Fruit fly (Drosophila melanogaster) whole organism, embryonic: ENCODE data around the gene dwg.
A peak's percentile ranks its signal among the peaks of the same experiment; 100 is the strongest.

Experiments
- Atf6 ChIP-seq: fragments of 200-800 bp; sonication (Bioruptor generic); IDR thresholded peaks from 2 replicates; pipeline ENCODE4 v1.3.6; 2022; ENCODE audit warnings: missing biosample characterization, missing genetic modification characterization
- CG10267 ChIP-seq: fragments of 200-800 bp; sonication (Bioruptor generic); optimal IDR thresholded peaks from 2 replicates; lab custom pipeline; 2018; ENCODE audit warnings: missing biosample characterization, mild to moderate bottlenecking, missing genetic modification characterization, moderate library complexity
- CG11504 ChIP-seq: fragments of 200-800 bp; sonication (Bioruptor generic); optimal IDR thresholded peaks from 3 replicates; lab custom pipeline; 2019; ENCODE audit warnings: missing biosample characterization, mild to moderate bottlenecking, missing genetic modification characterization, moderate library complexity
- CG14441 ChIP-seq: fragments of 200-800 bp; sonication (Bioruptor generic); IDR thresholded peaks from 2 replicates; pipeline ENCODE4 v1.3.6; 2022; ENCODE audit warnings: missing biosample characterization, missing genetic modification characterization
- CG1603 ChIP-seq: fragments of 200-800 bp; sonication (Bioruptor generic); optimal IDR thresholded peaks from 2 replicates; lab custom pipeline; 2019; ENCODE audit warnings: missing biosample characterization, mild to moderate bottlenecking, missing genetic modification characterization, moderate library complexity
- CG1832 ChIP-seq: fragments of 200-800 bp; sonication (Bioruptor generic); optimal IDR thresholded peaks from 2 replicates; lab custom pipeline; 2017; ENCODE audit warnings: missing biosample characterization, mild to moderate bottlenecking, missing genetic modification characterization, inconsistent platforms
- CG18599 ChIP-seq: fragments of 200-800 bp; sonication (Bioruptor generic); optimal IDR thresholded peaks from 3 replicates; lab custom pipeline; 2017; ENCODE audit warnings: missing biosample characterization, missing genetic modification characterization, mild to moderate bottlenecking, moderate library complexity, missing genetic modification reagents
- CG2120 ChIP-seq: fragments of 200-800 bp; sonication (Bioruptor generic); optimal IDR thresholded peaks from 3 replicates; lab custom pipeline; 2016; ENCODE audit warnings: missing biosample characterization, missing genetic modification characterization
- CG2678 ChIP-seq: fragments of 200-800 bp; sonication (Bioruptor generic); optimal IDR thresholded peaks from 3 replicates; lab custom pipeline; 2019; ENCODE audit warnings: missing biosample characterization, mild to moderate bottlenecking, missing genetic modification characterization, moderate library complexity
- CG6654 ChIP-seq: fragments of 200-800 bp; sonication (Bioruptor generic); optimal IDR thresholded peaks from 2 replicates; lab custom pipeline; 2017; ENCODE audit warnings: missing biosample characterization, mild to moderate bottlenecking, missing genetic modification characterization
- CG6689 ChIP-seq: fragments of 200-800 bp; sonication (Bioruptor generic); IDR thresholded peaks from 2 replicates; pipeline ENCODE4 v1.3.6; 2022; ENCODE audit warnings: missing biosample characterization, missing genetic modification characterization
- CG6791 ChIP-seq: fragments of 200-800 bp; sonication (Bioruptor generic); IDR thresholded peaks from 3 replicates; pipeline ENCODE4 v1.3.6; 2022; ENCODE audit warnings: missing biosample characterization, missing genetic modification characterization; ENCODE audit not compliant: partially characterized antibody
- CG7839 ChIP-seq: fragments of 200-800 bp; sonication (Bioruptor generic); optimal IDR thresholded peaks from 3 replicates; lab custom pipeline; 2018; ENCODE audit warnings: missing biosample characterization, mild to moderate bottlenecking, missing genetic modification characterization, moderate library complexity
- D19A ChIP-seq: fragments of 200-800 bp; optimal IDR thresholded peaks from 3 replicates; lab custom pipeline; 2019; ENCODE audit warnings: missing biosample characterization, mild to moderate bottlenecking, missing genetic modification characterization, moderate library complexity
- Drgx ChIP-seq: fragments of 200-800 bp; sonication (Bioruptor generic); IDR thresholded peaks from 2 replicates; pipeline ENCODE4 v1.3.6; 2022; ENCODE audit warnings: missing biosample characterization, missing genetic modification characterization
- Ets65A ChIP-seq: fragments of 200-800 bp; sonication (Bioruptor generic); peaks from one replicate; lab custom pipeline; 2016; ENCODE audit warnings: missing biosample characterization, missing genetic modification characterization
- Hr51 ChIP-seq, 2 experiments: fragments of 200-800 bp; sonication (Bioruptor generic); optimal IDR thresholded peaks; 2 replicates in 1 of 2; 3 replicates in 1 of 2; lab custom pipeline; 2016 to 2018; ENCODE audit warnings: missing biosample characterization in 2 of 2, missing genetic modification characterization in 2 of 2, mild to moderate bottlenecking in 1 of 2, moderate library complexity in 1 of 2
- Mad ChIP-seq: fragments of 200-800 bp; sonication (Bioruptor generic); optimal IDR thresholded peaks from 2 replicates; lab custom pipeline; 2016; ENCODE audit warnings: missing biosample characterization, missing genetic modification characterization
- NC2α ChIP-seq: fragments of 200-800 bp; sonication (Bioruptor generic); optimal IDR thresholded peaks from 2 replicates; lab custom pipeline; 2016; ENCODE audit warnings: missing biosample characterization, missing genetic modification characterization
- Nf-YA ChIP-seq: fragments of 200-800 bp; sonication (Bioruptor generic); IDR thresholded peaks from 2 replicates; pipeline ENCODE4 v1.3.6; 2022; ENCODE audit warnings: missing biosample characterization, missing genetic modification characterization
- NfI ChIP-seq: fragments of 200-800 bp; sonication (Bioruptor generic); optimal IDR thresholded peaks from 3 replicates; lab custom pipeline; 2018; ENCODE audit warnings: missing biosample characterization, mild to moderate bottlenecking, missing genetic modification characterization, moderate library complexity
- Rx ChIP-seq: fragments of 200-800 bp; sonication (Bioruptor generic); IDR thresholded peaks from 2 replicates; pipeline ENCODE4 v1.3.6; 2022; ENCODE audit warnings: missing biosample characterization, missing genetic modification characterization
- Trl ChIP-seq, 3 experiments: fragments of >200 bp in 2 of 3; fragments of 200-800 bp in 1 of 3; sonication (Bioruptor generic) in 1 of 3; optimal IDR thresholded peaks; 2 replicates in 1 of 3; 3 replicates in 2 of 3; lab custom pipeline; 2016 to 2017; ENCODE audit warnings: missing biosample characterization in 1 of 3, missing genetic modification characterization in 1 of 3
- Xrp1 ChIP-seq: fragments of 200-800 bp; sonication (Bioruptor generic); IDR thresholded peaks from 2 replicates; pipeline ENCODE4 v1.3.6; 2022; ENCODE audit warnings: missing biosample characterization, missing genetic modification characterization
- abd-A ChIP-seq: fragments of 200-800 bp; sonication (Bioruptor generic); optimal IDR thresholded peaks from 3 replicates; lab custom pipeline; 2019; ENCODE audit warnings: missing biosample characterization, mild to moderate bottlenecking, missing genetic modification characterization, moderate library complexity
- ash1 ChIP-seq: fragments of 200-800 bp; sonication (Bioruptor generic); optimal IDR thresholded peaks from 2 replicates; lab custom pipeline; 2018; ENCODE audit warnings: missing biosample characterization, mild to moderate bottlenecking, missing genetic modification characterization
- bsh ChIP-seq, 2 experiments: fragments of 200-800 bp; sonication (Bioruptor generic); optimal IDR thresholded peaks; 2 replicates each; lab custom pipeline; 2017 to 2018; ENCODE audit warnings: mild to moderate bottlenecking in 2 of 2, missing biosample characterization in 2 of 2, missing genetic modification characterization in 2 of 2, moderate library complexity in 1 of 2
- gem ChIP-seq: fragments of 200-800 bp; sonication (Bioruptor generic); optimal IDR thresholded peaks from 2 replicates; lab custom pipeline; 2019; ENCODE audit warnings: missing biosample characterization, mild to moderate bottlenecking, missing genetic modification characterization, moderate library complexity
- hbn ChIP-seq: fragments of 200-800 bp; sonication (Bioruptor generic); IDR thresholded peaks from 2 replicates; pipeline ENCODE4 v1.3.6; 2022; ENCODE audit warnings: missing biosample characterization, missing genetic modification characterization; ENCODE audit not compliant: partially characterized antibody
- ind ChIP-seq: fragments of 200-800 bp; sonication (Bioruptor generic); optimal IDR thresholded peaks from 3 replicates; lab custom pipeline; 2016; ENCODE audit warnings: missing biosample characterization, missing genetic modification characterization
- kah ChIP-seq: fragments of 200-800 bp; sonication (Bioruptor generic); optimal IDR thresholded peaks from 2 replicates; lab custom pipeline; 2018; ENCODE audit warnings: missing biosample characterization, mild to moderate bottlenecking, missing genetic modification characterization
- nom ChIP-seq: fragments of 200-800 bp; sonication (Bioruptor generic); optimal IDR thresholded peaks from 2 replicates; lab custom pipeline; 2017; ENCODE audit warnings: missing biosample characterization, missing genetic modification characterization, mild to moderate bottlenecking, moderate library complexity, missing genetic modification reagents
- p53 ChIP-seq: fragments of 200-800 bp; sonication (Bioruptor generic); optimal IDR thresholded peaks from 2 replicates; lab custom pipeline; 2016; ENCODE audit warnings: missing biosample characterization, missing genetic modification characterization
- row ChIP-seq: fragments of 200-800 bp; sonication (Bioruptor generic); IDR thresholded peaks from 3 replicates; pipeline ENCODE4 v1.3.6; 2022; ENCODE audit warnings: missing biosample characterization, missing genetic modification characterization
- sens ChIP-seq: fragments of 200-800 bp; sonication (Bioruptor generic); peaks from one replicate; lab custom pipeline; 2016; ENCODE audit warnings: missing biosample characterization, missing genetic modification characterization
- slbo ChIP-seq: fragments of 200-800 bp; sonication (Bioruptor generic); IDR thresholded peaks from 2 replicates; pipeline ENCODE4 v1.3.6; 2022; ENCODE audit warnings: missing biosample characterization, missing genetic modification characterization
- vfl ChIP-seq: fragments of 200-800 bp; sonication (Bioruptor generic); optimal IDR thresholded peaks from 2 replicates; lab custom pipeline; 2016; ENCODE audit warnings: missing biosample characterization, missing genetic modification characterization
- wdn ChIP-seq: fragments of 200-800 bp; sonication (Bioruptor generic); IDR thresholded peaks from 2 replicates; pipeline ENCODE4 v1.3.6; 2022; ENCODE audit warnings: missing biosample characterization, missing genetic modification characterization

The dwg gene

DNA sequence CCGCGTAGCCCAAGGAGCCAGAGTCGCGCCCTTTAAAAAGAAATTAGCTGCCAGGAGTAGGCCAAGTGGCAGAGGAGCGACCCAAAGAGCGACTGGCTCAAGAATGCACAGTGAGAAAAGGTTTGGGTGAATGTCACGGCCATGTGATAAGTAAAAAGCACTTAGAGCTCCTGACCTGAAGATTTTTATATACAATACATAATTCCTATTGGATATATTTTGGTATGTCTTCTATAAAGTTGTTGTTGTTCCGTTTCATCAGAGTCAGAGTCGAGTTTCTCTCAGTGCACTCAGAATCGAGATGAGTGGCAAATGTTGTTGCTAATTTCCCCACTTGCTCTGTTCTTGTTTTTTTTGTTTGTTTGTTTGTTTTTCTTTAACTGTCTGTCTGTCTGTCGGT lies 33.7 kb downstream of the dwg start:
- TF ChIP-seq CG6689 (GFP tag; lab: Robert Waterston, UW) (0 out of 2 replicates have a peak, but pooled peaks have one; percentile 24), gem (tag; lab: Kevin White, UChicago) (peak; percentile 10), Xrp1 (GFP tag; lab: Robert Waterston, UW) (0 out of 2 replicates have a peak, but pooled peaks have one; percentile 8), Drgx (GFP tag; lab: Robert Waterston, UW) (0 out of 2 replicates have a peak, but pooled peaks have one; percentile 18), Rx (GFP tag; lab: Robert Waterston, UW) (peak; percentile 19; the same call in 1 of the 2 replicates), CG2120 (peak; percentile 9), CG1603 (tag; lab: Kevin White, UChicago) (peak; percentile 3), ash1 (GFP tag; lab: Kevin White, UChicago) (no peak), Ets65A (GFP tag; lab: Kevin White, UChicago) (peak; percentile 75), Hr51 (GFP tag; optimal IDR thresholded peaks at IDR 0.05; lab: Kevin White, UChicago) (no peak), vfl (GFP tag; lab: Kevin White, UChicago) (no peak), CG11504 (tag; lab: Kevin White, UChicago) (peak; percentile 17), sens (peak; percentile 52), Atf6 (GFP tag; lab: Robert Waterston, UW) (0 out of 2 replicates have a peak, but pooled peaks have one; percentile 20), p53 (GFP tag; lab: Kevin White, UChicago) (no peak), hbn (GFP tag; lab: Robert Waterston, UW) (no peak), CG2678 (peak; percentile 22), NC2α (GFP tag; lab: Kevin White, UChicago) (no peak), CG14441 (GFP tag; lab: Robert Waterston, UW) (0 out of 2 replicates have a peak, but pooled peaks have one; percentile 12), CG18599 (GFP tag; lab: Kevin White, UChicago) (peak; percentile 41), abd-A (tag; lab: Kevin White, UChicago) (no peak), row (GFP tag; lab: Robert Waterston, UW) (peak; percentile 24; the same call in 1 of the 3 replicates), slbo (GFP tag; lab: Robert Waterston, UW) (peak; percentile 17; the same call in 1 of the 2 replicates), bsh (GFP tag; optimal IDR thresholded peaks at IDR 0.05; lab: Kevin White, UChicago) (peak in 1 of 2 experiments; percentile 19), CG7839 (tag; lab: Kevin White, UChicago) (peak; percentile 10)

DNA sequence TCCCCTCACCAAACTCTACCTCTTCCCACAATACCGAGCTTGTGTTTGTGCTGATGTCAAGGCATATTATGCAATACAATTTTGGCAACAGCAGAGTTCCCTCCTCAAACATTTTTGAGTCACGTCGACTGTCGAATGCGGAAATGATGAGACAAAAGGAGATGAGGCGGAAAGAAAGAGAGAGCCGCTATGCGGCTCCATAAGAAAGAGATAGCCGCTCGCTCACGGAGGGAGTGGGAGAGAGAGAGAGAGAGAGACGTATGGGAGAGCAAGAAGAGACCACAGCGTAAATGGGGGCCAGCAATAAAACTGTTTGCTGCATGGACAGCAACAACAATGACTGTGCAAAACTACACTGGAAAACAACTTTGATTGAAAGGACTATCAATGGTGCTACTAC lies 37.9 kb downstream of the dwg start:
- TF ChIP-seq NfI (no peak), ind (no peak), CG10267 (tag; lab: Kevin White, UChicago) (no peak), kah (GFP tag; lab: Kevin White, UChicago) (no peak), D19A (tag; lab: Kevin White, UChicago) (no peak), Nf-YA (GFP tag; lab: Robert Waterston, UW) (no peak), nom (GFP tag; lab: Kevin White, UChicago) (no peak), wdn (GFP tag; lab: Robert Waterston, UW) (no peak), CG1832 (peak; percentile 62), CG6654 (GFP tag; lab: Kevin White, UChicago) (no peak), CG6791 (GFP tag; lab: Robert Waterston, UW) (no peak), Mad (no peak), Trl (optimal IDR thresholded peaks at IDR 0.05; lab: Kevin White, UChicago) (peak; percentile 27 to 32), Trl (GFP tag; optimal IDR thresholded peaks at IDR 0.05; lab: Kevin White, UChicago) (no peak)
